Worm (Caenorhabditis elegans) whole organism, L4 larva: ENCODE results near the gene C05E11.6.

Source experiments
- ama-1 ChIP-seq: fragments of 150-350 bp; optimal IDR thresholded peaks from 2 replicates; lab custom pipeline; 2014; ENCODE audit warnings: inconsistent platforms, mixed read lengths
- fkh-10 ChIP-seq: fragments of 150-350 bp; optimal IDR thresholded peaks from 2 replicates; lab custom pipeline; 2014; ENCODE audit warnings: missing biosample characterization, missing genetic modification reagents, missing genetic modification characterization
- fos-1 ChIP-seq: fragments of 150-350 bp; optimal IDR thresholded peaks from 2 replicates; lab custom pipeline; 2014; ENCODE audit warnings: missing biosample characterization, missing genetic modification characterization
- lin-13 ChIP-seq: fragments of 150-350 bp; optimal IDR thresholded peaks from 2 replicates; lab custom pipeline; 2014; ENCODE audit warnings: missing biosample characterization, missing genetic modification reagents, missing genetic modification characterization
- madf-9 ChIP-seq: fragments of 200-800 bp; sonication (Bioruptor generic); conservative IDR thresholded peaks from 2 replicates; pipeline ENCODE4 v1.3.6; 2022; ENCODE audit warnings: missing genetic modification reagents, missing genetic modification characterization, missing compliant biosample characterization
- nhr-10 ChIP-seq: fragments of 150-350 bp; optimal IDR thresholded peaks from 2 replicates; lab custom pipeline; 2014; ENCODE audit warnings: missing biosample characterization, missing genetic modification characterization
- nhr-11 ChIP-seq: fragments of 150-350 bp; optimal IDR thresholded peaks from 2 replicates; lab custom pipeline; 2014; ENCODE audit warnings: missing biosample characterization, missing genetic modification characterization
- nhr-6 ChIP-seq: fragments of 150-350 bp; optimal IDR thresholded peaks from 2 replicates; lab custom pipeline; 2014; ENCODE audit warnings: missing biosample characterization, missing genetic modification characterization
- php-3 ChIP-seq: fragments of 200-800 bp; sonication (Bioruptor generic); IDR thresholded peaks from 2 replicates; pipeline ENCODE4 v1.3.6; 2022; ENCODE audit warnings: missing genetic modification reagents, missing genetic modification characterization, missing compliant biosample characterization

ce11 chrX:4544543-4544942 lies 17.4 kb upstream of the C05E11.6 start, which contains the start of gene C07A12.2:
- TF ChIP-seq fos-1 (tag; lab: Kevin White, UChicago) (no peak), madf-9 (GFP tag; lab: Robert Waterston, UW) (no peak), php-3 (GFP tag; lab: Robert Waterston, UW) (no peak), ama-1 (lab: Kevin White, UChicago) (no peak), nhr-10 (tag; lab: Kevin White, UChicago) (no peak), fkh-10 (no peak), nhr-6 (tag; lab: Kevin White, UChicago) (no peak), nhr-11 (tag; lab: Kevin White, UChicago) (no peak), lin-13 (no peak)
